Fruit fly (Drosophila melanogaster) whole organism, adult: ENCODE results near the gene Tcs5.

ENCODE experiments used
- CG11617 ChIP-seq: fragments of 200-800 bp; sonication (Bioruptor generic); optimal IDR thresholded peaks from 2 replicates; lab custom pipeline; 2017; ENCODE audit warnings: mild to moderate bottlenecking, missing biosample characterization, missing genetic modification reagents, missing genetic modification characterization
- CG1620 ChIP-seq: fragments of 200-800 bp; sonication (Bioruptor generic); optimal IDR thresholded peaks from 2 replicates; lab custom pipeline; 2016; ENCODE audit warnings: missing biosample characterization, missing genetic modification characterization
- CG33017 ChIP-seq: fragments of 200-800 bp; sonication (Bioruptor generic); optimal IDR thresholded peaks from 2 replicates; lab custom pipeline; 2018; ENCODE audit warnings: missing biosample characterization, mild to moderate bottlenecking, missing genetic modification characterization, moderate library complexity
- CG5204 ChIP-seq: fragments of 200-800 bp; sonication (Bioruptor generic); optimal IDR thresholded peaks from 2 replicates; lab custom pipeline; 2016; ENCODE audit warnings: missing biosample characterization, missing genetic modification characterization
- CG7101 ChIP-seq: fragments of 200-800 bp; sonication (Bioruptor generic); optimal IDR thresholded peaks from 2 replicates; lab custom pipeline; 2018; ENCODE audit warnings: missing biosample characterization, mild to moderate bottlenecking, missing genetic modification characterization, moderate library complexity
- Clk ChIP-seq: fragments of 200-800 bp; sonication (Bioruptor generic); optimal IDR thresholded peaks from 2 replicates; lab custom pipeline; 2017; ENCODE audit warnings: missing biosample characterization, missing genetic modification characterization
- Crg-1 ChIP-seq: fragments of 200-800 bp; sonication (Bioruptor generic); optimal IDR thresholded peaks from 2 replicates; lab custom pipeline; 2016; ENCODE audit warnings: missing biosample characterization, missing genetic modification characterization
- Hr96 ChIP-seq: fragments of 200-800 bp; sonication (Bioruptor generic); optimal IDR thresholded peaks from 2 replicates; lab custom pipeline; 2016; ENCODE audit warnings: missing biosample characterization, missing genetic modification characterization
- bab1 ChIP-seq: fragments of 200-800 bp; sonication (Bioruptor generic); optimal IDR thresholded peaks from 3 replicates; lab custom pipeline; 2019; ENCODE audit warnings: missing biosample characterization, mild to moderate bottlenecking, missing genetic modification characterization, moderate library complexity
- cnc ChIP-seq, 2 experiments: fragments of >200 bp; optimal IDR thresholded peaks; 2 replicates each; lab custom pipeline; 2017
- kay ChIP-seq: fragments of 200-800 bp; sonication (Bioruptor generic); peaks from one replicate; lab custom pipeline; 2016; ENCODE audit warnings: missing biosample characterization, missing genetic modification characterization, borderline replicate concordance
- ovo ChIP-seq: fragments of 200-800 bp; sonication (Bioruptor generic); optimal IDR thresholded peaks from 2 replicates; lab custom pipeline; 2016; ENCODE audit warnings: missing biosample characterization, missing genetic modification characterization
- tj ChIP-seq: fragments of 200-800 bp; sonication (Bioruptor generic); optimal IDR thresholded peaks from 3 replicates; lab custom pipeline; 2017; ENCODE audit warnings: missing biosample characterization, mild to moderate bottlenecking, missing genetic modification characterization, moderate library complexity
- toe ChIP-seq: fragments of 200-800 bp; sonication (Bioruptor generic); optimal IDR thresholded peaks from 2 replicates; lab custom pipeline; 2016; ENCODE audit warnings: missing biosample characterization, missing genetic modification characterization

- TF ChIP-seq CG7101 = no peak
- TF ChIP-seq Crg-1 (GFP tag; lab: Kevin White, UChicago) = no peak
- no peak for TF ChIP-seq tj
- TF ChIP-seq CG5204 (GFP tag; lab: Kevin White, UChicago) = no peak
- no peak for TF ChIP-seq toe (GFP tag; lab: Kevin White, UChicago)
- no peak for TF ChIP-seq Hr96
- no peak for TF ChIP-seq cnc (optimal IDR thresholded peaks at IDR 0.05; lab: Kevin White, UChicago)
- TF ChIP-seq Clk (GFP tag; lab: Kevin White, UChicago) = no peak
- no peak for TF ChIP-seq ovo (GFP tag; lab: Kevin White, UChicago)
- no peak for TF ChIP-seq CG11617
- no peak for TF ChIP-seq bab1 (GFP tag; lab: Kevin White, UChicago)
- no peak for TF ChIP-seq CG1620 (GFP tag; lab: Kevin White, UChicago)
- no peak for TF ChIP-seq kay (GFP tag; lab: Kevin White, UChicago)
- TF ChIP-seq CG33017 (tag; lab: Kevin White, UChicago) = no peak
These were observed 6.2 kb downstream of the Tcs5 start, which contains the start of gene CG15213 for dm6 chr3L:5132966-5133365.
